Fruit fly (Drosophila melanogaster): ENCODE data around the gene CG11504.

The CG11504 gene

dm6 chr3R:30043139-30043744, 45.5 kb downstream of the CG11504 start, which contains the start of gene Sry-delta (continued):
- TF ChIP-seq wdn (GFP tag; IDR thresholded peaks at IDR 0.05) = peak; percentile 56; the same call in 1 of the 2 replicates
- peak; percentile 91 for TF ChIP-seq Dad (GFP tag; optimal IDR thresholded peaks at IDR 0.05)
- no peak for TF ChIP-seq Dfd (GFP tag; optimal IDR thresholded peaks at IDR 0.05)
- no peak for TF ChIP-seq Hr39 (optimal IDR thresholded peaks at IDR 0.05)
- TF ChIP-seq CG9215 (GFP tag; IDR thresholded peaks at IDR 0.05) = peak; percentile 75
- peak; percentile 77 for TF ChIP-seq slp2 (GFP tag; optimal IDR thresholded peaks at IDR 0.05)
- peak; percentile 54 for TF ChIP-seq cad (GFP tag; optimal IDR thresholded peaks at IDR 0.05)
- TF ChIP-seq trem (tag; optimal IDR thresholded peaks at IDR 0.05) = peak; percentile 83
- TF ChIP-seq CG10979 (tag; optimal IDR thresholded peaks at IDR 0.05) = peak; percentile 59
- no peak for TF ChIP-seq hkb (optimal IDR thresholded peaks at IDR 0.05)
- peak; percentile 75 for TF ChIP-seq hkb (GFP tag; IDR thresholded peaks at IDR 0.05)
- peak; percentile 68; the same call in 1 of the 2 replicates for TF ChIP-seq Xrp1 (GFP tag; IDR thresholded peaks at IDR 0.05)
- TF ChIP-seq CG5245 (GFP tag; optimal IDR thresholded peaks at IDR 0.05) = peak; percentile 75
- TF ChIP-seq NfI (GFP tag; optimal IDR thresholded peaks at IDR 0.05) = peak; percentile 83
- TF ChIP-seq p53 (GFP tag; optimal IDR thresholded peaks at IDR 0.05) = peak; percentile 87
- peak; percentile 70 for TF ChIP-seq CG11398 (GFP tag; optimal IDR thresholded peaks at IDR 0.05)
- peak; percentile 81 for TF ChIP-seq amos (GFP tag; IDR thresholded peaks at IDR 0.05; ENCODE audit: partially characterized antibody)
- peak; percentile 84 for TF ChIP-seq CG17829 (tag; optimal IDR thresholded peaks at IDR 0.05)
- TF ChIP-seq CG1832 (GFP tag; optimal IDR thresholded peaks at IDR 0.05) = no peak
- peak; percentile 26 for TF ChIP-seq CG6813 (GFP tag; optimal IDR thresholded peaks at IDR 0.05)
- peak; percentile 62; the same call in 1 of the 2 replicates for TF ChIP-seq CG32772 (GFP tag; IDR thresholded peaks at IDR 0.05)
- TF ChIP-seq CG7556 (GFP tag; optimal IDR thresholded peaks at IDR 0.05) = peak; percentile 53
- no peak for TF ChIP-seq CG8359 (GFP tag; optimal IDR thresholded peaks at IDR 0.05; ENCODE audit: borderline replicate concordance)
- TF ChIP-seq sima (GFP tag; optimal IDR thresholded peaks at IDR 0.05) = peak; percentile 85
- TF ChIP-seq cato (GFP tag; optimal IDR thresholded peaks at IDR 0.05; ENCODE audit: borderline replicate concordance) = peak; percentile 28
- TF ChIP-seq tin (GFP tag; optimal IDR thresholded peaks at IDR 0.05) = peak; percentile 91
- TF ChIP-seq row (GFP tag; IDR thresholded peaks at IDR 0.05) = peak; percentile 96
- no peak for TF ChIP-seq Dip2 (GFP tag; IDR thresholded peaks at IDR 0.05)
- TF ChIP-seq CG3995 (GFP tag; optimal IDR thresholded peaks at IDR 0.05) = peak; percentile 69
- peak; percentile 69 for TF ChIP-seq CG4854 (GFP tag; optimal IDR thresholded peaks at IDR 0.05)
- peak; percentile 94 for TF ChIP-seq mam (GFP tag; optimal IDR thresholded peaks at IDR 0.05)
- TF ChIP-seq CG2202 (tag; optimal IDR thresholded peaks at IDR 0.05) = peak; percentile 48
- no peak for TF ChIP-seq sd (tag; optimal IDR thresholded peaks at IDR 0.05)
- peak; percentile 46 for TF ChIP-seq tup (GFP tag; optimal IDR thresholded peaks at IDR 0.05)
- peak in 1 of 2 experiments; percentile 46 for TF ChIP-seq insv (GFP tag; optimal IDR thresholded peaks at IDR 0.05)
- TF ChIP-seq ken (GFP tag; IDR thresholded peaks at IDR 0.05) = peak; percentile 88
- TF ChIP-seq Eip74EF (GFP tag; optimal IDR thresholded peaks at IDR 0.05) = no peak
- peak; percentile 69 for TF ChIP-seq ttk (GFP tag; IDR thresholded peaks at IDR 0.05)
- TF ChIP-seq CG12769 (tag; optimal IDR thresholded peaks at IDR 0.05) = no peak
- peak; percentile 60; the same call in 2 of the 3 replicates for TF ChIP-seq hb (GFP tag; IDR thresholded peaks at IDR 0.05; ENCODE audit: partially characterized antibody)
- no peak for TF ChIP-seq CG12071 (GFP tag; optimal IDR thresholded peaks at IDR 0.05)
- TF ChIP-seq CG9437 (GFP tag; optimal IDR thresholded peaks at IDR 0.05) = no peak
- TF ChIP-seq vfl (GFP tag; optimal IDR thresholded peaks at IDR 0.05) = peak; percentile 92
- TF ChIP-seq Hr78 (GFP tag; optimal IDR thresholded peaks at IDR 0.05) = no peak
- TF ChIP-seq E2f1 (GFP tag; IDR thresholded peaks at IDR 0.05) = peak; percentile 67
- TF ChIP-seq sna (GFP tag; IDR thresholded peaks at IDR 0.05; ENCODE audit: partially characterized antibody) = peak; percentile 81
- TF ChIP-seq CG16813 (GFP tag; IDR thresholded peaks at IDR 0.05; ENCODE audit: partially characterized antibody) = peak; percentile 78
- peak; percentile 55; the same call in 1 of the 2 replicates for TF ChIP-seq Adf1 (GFP tag; IDR thresholded peaks at IDR 0.05)
- TF ChIP-seq hth (optimal IDR thresholded peaks at IDR 0.05) = no peak
- peak in 1 of 3 experiments; percentile 34 for TF ChIP-seq lola (GFP tag; optimal IDR thresholded peaks at IDR 0.05)
